Worm (Caenorhabditis elegans) whole organism, L3 larva: ENCODE data around the gene C49F5.13.

Experiments
- R02D3.7 ChIP-seq: fragments of 150-350 bp; optimal IDR thresholded peaks from 2 replicates; lab custom pipeline; 2014; ENCODE audit warnings: missing biosample characterization, missing genetic modification characterization
- ZK546.5 ChIP-seq: sonication (generic microtip); optimal IDR thresholded peaks from 2 replicates; lab custom pipeline; 2017; ENCODE audit warnings: missing biosample characterization, missing genetic modification characterization
- aly-2 ChIP-seq: fragments of 150-350 bp; optimal IDR thresholded peaks from 2 replicates; lab custom pipeline; 2014; ENCODE audit warnings: missing biosample characterization, missing genetic modification characterization
- ama-1 ChIP-seq: fragments of 150-350 bp; optimal IDR thresholded peaks from 2 replicates; lab custom pipeline; 2018
- ceh-16 ChIP-seq: sonication (generic microtip); optimal IDR thresholded peaks from 2 replicates; lab custom pipeline; 2017; ENCODE audit warnings: missing biosample characterization, missing genetic modification characterization
- ceh-28 ChIP-seq: fragments of 150-350 bp; optimal IDR thresholded peaks from 2 replicates; lab custom pipeline; 2014; ENCODE audit warnings: missing biosample characterization, missing genetic modification reagents, missing genetic modification characterization
- ceh-82 ChIP-seq: fragments of 150-350 bp; optimal IDR thresholded peaks from 2 replicates; lab custom pipeline; 2014; ENCODE audit warnings: missing biosample characterization, missing genetic modification characterization
- ceh-9 ChIP-seq: sonication (generic microtip); optimal IDR thresholded peaks from 2 replicates; lab custom pipeline; 2018; ENCODE audit warnings: missing biosample characterization, missing genetic modification characterization
- daf-12 ChIP-seq: fragments of 150-350 bp; optimal IDR thresholded peaks from 2 replicates; lab custom pipeline; 2014; ENCODE audit warnings: missing biosample characterization, missing genetic modification reagents, missing genetic modification characterization
- egl-27 ChIP-seq: sonication (generic microtip); optimal IDR thresholded peaks from 4 replicates; lab custom pipeline; 2017; ENCODE audit warnings: missing biosample characterization, missing genetic modification reagents, missing genetic modification characterization
- egl-5 ChIP-seq: fragments of 150-350 bp; optimal IDR thresholded peaks from 2 replicates; lab custom pipeline; 2017; ENCODE audit warnings: missing biosample characterization, missing genetic modification reagents, missing genetic modification characterization, inconsistent platforms
- elt-1 ChIP-seq: fragments of 150-350 bp; optimal IDR thresholded peaks from 2 replicates; lab custom pipeline; 2014; ENCODE audit warnings: missing biosample characterization, missing genetic modification characterization
- elt-2 ChIP-seq: sonication (generic microtip); optimal IDR thresholded peaks from 2 replicates; lab custom pipeline; 2016; ENCODE audit warnings: missing genetic modification reagents, mild to moderate bottlenecking, missing genetic modification characterization, missing compliant biosample characterization
- elt-3 ChIP-seq, 3 experiments: fragments of 150-350 bp in 1 of 3; sonication (generic microtip) in 2 of 3; optimal IDR thresholded peaks; 2 replicates in 2 of 3; 4 replicates in 1 of 3; lab custom pipeline; 2014 to 2017; ENCODE audit warnings: missing biosample characterization in 3 of 3, missing genetic modification characterization in 3 of 3
- eor-1 ChIP-seq, 2 experiments: fragments of 150-350 bp; optimal IDR thresholded peaks; 2 replicates each; lab custom pipeline; 2014 to 2018; ENCODE audit warnings: missing biosample characterization in 2 of 2, missing genetic modification characterization in 2 of 2
- fkh-10 ChIP-seq: sonication (generic microtip); optimal IDR thresholded peaks from 2 replicates; lab custom pipeline; 2017; ENCODE audit warnings: missing biosample characterization, missing genetic modification reagents, missing genetic modification characterization
- fkh-2 ChIP-seq: fragments of 150-350 bp; optimal IDR thresholded peaks from 2 replicates; lab custom pipeline; 2014; ENCODE audit warnings: missing biosample characterization, missing genetic modification reagents, missing genetic modification characterization
- fos-1 ChIP-seq: fragments of 150-350 bp; optimal IDR thresholded peaks from 2 replicates; lab custom pipeline; 2014; ENCODE audit warnings: missing biosample characterization, missing genetic modification characterization
- hmg-11 ChIP-seq: sonication (generic microtip); optimal IDR thresholded peaks from 2 replicates; lab custom pipeline; 2016; ENCODE audit warnings: missing genetic modification characterization, missing compliant biosample characterization
- jun-1 ChIP-seq: fragments of 150-350 bp; optimal IDR thresholded peaks from 2 replicates; lab custom pipeline; 2014; ENCODE audit warnings: missing biosample characterization, missing genetic modification reagents, missing genetic modification characterization
- lin-15B ChIP-seq: fragments of 150-350 bp; optimal IDR thresholded peaks from 2 replicates; lab custom pipeline; 2014; ENCODE audit warnings: missing biosample characterization, missing genetic modification characterization
- lin-39 ChIP-seq: fragments of 150-350 bp; optimal IDR thresholded peaks from 2 replicates; lab custom pipeline; 2018; ENCODE audit warnings: missing biosample characterization, missing genetic modification reagents, missing genetic modification characterization
- lsy-12 ChIP-seq: sonication (generic microtip); optimal IDR thresholded peaks from 2 replicates; lab custom pipeline; 2016; ENCODE audit warnings: mild to moderate bottlenecking, missing genetic modification characterization, missing compliant biosample characterization
- mdl-1 ChIP-seq: fragments of 150-350 bp; optimal IDR thresholded peaks from 2 replicates; lab custom pipeline; 2014; ENCODE audit warnings: missing biosample characterization, missing genetic modification characterization
- mml-1 ChIP-seq: fragments of 150-350 bp; sonication (generic microtip); optimal IDR thresholded peaks from 3 replicates; lab custom pipeline; 2014; ENCODE audit warnings: missing biosample characterization, missing genetic modification characterization
- nfya-1 ChIP-seq: sonication (generic microtip); optimal IDR thresholded peaks from 2 replicates; lab custom pipeline; 2017; ENCODE audit warnings: missing genetic modification characterization, mild to moderate bottlenecking, missing compliant biosample characterization, antibody characterized with exemption, moderate library complexity; ENCODE audit not compliant: insufficient read depth
- nhr-11 ChIP-seq: fragments of 150-350 bp; optimal IDR thresholded peaks from 2 replicates; lab custom pipeline; 2014; ENCODE audit warnings: missing biosample characterization, missing genetic modification characterization
- nhr-12 ChIP-seq: fragments of 150-350 bp; optimal IDR thresholded peaks from 2 replicates; lab custom pipeline; 2014; ENCODE audit warnings: missing biosample characterization, missing genetic modification characterization
- nhr-23 ChIP-seq: fragments of 150-350 bp; optimal IDR thresholded peaks from 2 replicates; lab custom pipeline; 2014; ENCODE audit warnings: missing biosample characterization, missing genetic modification reagents, missing genetic modification characterization
- nhr-237 ChIP-seq: fragments of 150-350 bp; optimal IDR thresholded peaks from 2 replicates; lab custom pipeline; 2014; ENCODE audit warnings: missing biosample characterization, missing genetic modification characterization
- nhr-25 ChIP-seq: sonication (generic microtip); optimal IDR thresholded peaks from 2 replicates; lab custom pipeline; 2017; ENCODE audit warnings: missing biosample characterization, missing genetic modification characterization
- nhr-28 ChIP-seq: fragments of 150-350 bp; optimal IDR thresholded peaks from 2 replicates; lab custom pipeline; 2014; ENCODE audit warnings: missing biosample characterization, missing genetic modification characterization
- nhr-43 ChIP-seq: sonication (generic microtip); optimal IDR thresholded peaks from 2 replicates; lab custom pipeline; 2016; ENCODE audit warnings: mild to moderate bottlenecking, missing genetic modification characterization, missing compliant biosample characterization; ENCODE audit not compliant: poor library complexity, severe bottlenecking
- nhr-67 ChIP-seq: fragments of 150-350 bp; optimal IDR thresholded peaks from 2 replicates; lab custom pipeline; 2014; ENCODE audit warnings: missing biosample characterization, missing genetic modification characterization
- nhr-76 ChIP-seq: fragments of 150-350 bp; sonication (generic microtip); optimal IDR thresholded peaks from 5 replicates; lab custom pipeline; 2014; ENCODE audit warnings: missing biosample characterization, missing genetic modification characterization
- nhr-77 ChIP-seq: fragments of 150-350 bp; optimal IDR thresholded peaks from 2 replicates; lab custom pipeline; 2014; ENCODE audit warnings: missing biosample characterization, missing genetic modification characterization
- pha-4 ChIP-seq: fragments of 150-350 bp; optimal IDR thresholded peaks from 2 replicates; lab custom pipeline; 2014; ENCODE audit warnings: missing biosample characterization, missing genetic modification reagents, missing genetic modification characterization
- pqm-1 ChIP-seq: fragments of 150-350 bp; optimal IDR thresholded peaks from 2 replicates; lab custom pipeline; 2017; ENCODE audit warnings: missing biosample characterization, missing genetic modification characterization, inconsistent platforms
- sea-2 ChIP-seq: fragments of 150-350 bp; sonication (generic microtip); optimal IDR thresholded peaks from 4 replicates; lab custom pipeline; 2014; ENCODE audit warnings: missing biosample characterization, missing genetic modification reagents, missing genetic modification characterization
- skn-1 ChIP-seq: fragments of 150-350 bp; optimal IDR thresholded peaks from 2 replicates; lab custom pipeline; 2014; ENCODE audit warnings: missing biosample characterization, missing genetic modification characterization
- snpc-4 ChIP-seq: fragments of 150-350 bp; optimal IDR thresholded peaks from 2 replicates; lab custom pipeline; 2014; ENCODE audit warnings: missing biosample characterization, missing genetic modification characterization
- tbx-2 ChIP-seq: sonication (generic microtip); optimal IDR thresholded peaks from 2 replicates; lab custom pipeline; 2016; ENCODE audit warnings: mild to moderate bottlenecking, missing genetic modification characterization, missing compliant biosample characterization
- unc-39 ChIP-seq: sonication (generic microtip); optimal IDR thresholded peaks from 4 replicates; lab custom pipeline; 2017; ENCODE audit warnings: missing biosample characterization, missing genetic modification characterization
- unc-62 ChIP-seq: fragments of 150-350 bp; sonication (generic microtip); optimal IDR thresholded peaks from 4 replicates; lab custom pipeline; 2014; ENCODE audit warnings: missing biosample characterization, missing genetic modification reagents, missing genetic modification characterization
- zag-1 ChIP-seq: fragments of 150-350 bp; optimal IDR thresholded peaks from 2 replicates; lab custom pipeline; 2014; ENCODE audit warnings: missing biosample characterization, missing genetic modification characterization
- ztf-11 ChIP-seq: fragments of 150-350 bp; optimal IDR thresholded peaks from 2 replicates; lab custom pipeline; 2014; ENCODE audit warnings: missing biosample characterization, missing genetic modification characterization
- ztf-4 ChIP-seq: fragments of 150-350 bp; optimal IDR thresholded peaks from 2 replicates; lab custom pipeline; 2014; ENCODE audit warnings: missing biosample characterization, missing genetic modification characterization

Gene C49F5.13

DNA sequence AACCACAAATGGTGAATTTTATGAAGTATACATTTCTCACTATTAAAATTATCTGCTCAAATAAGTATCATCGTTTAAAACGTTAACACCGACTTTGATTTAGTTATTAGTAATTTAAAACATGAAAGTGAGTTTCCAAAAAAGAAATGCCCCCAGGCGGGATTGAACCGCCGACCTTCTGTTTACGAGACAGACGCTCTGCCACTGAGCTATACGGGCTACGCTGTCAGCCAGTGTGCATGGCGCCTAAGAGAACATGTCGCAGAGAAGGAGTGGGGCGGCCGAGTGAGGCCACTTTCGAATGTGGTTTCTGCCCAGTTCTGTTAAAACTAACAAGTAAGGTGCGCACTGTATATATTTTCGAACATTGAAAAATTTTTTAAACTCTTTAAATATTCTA is 26.3 kb upstream of the C49F5.13 start:
- peak; percentile 37 for TF ChIP-seq elt-2 (tag; lab: Kevin White, UChicago)
- no peak for TF ChIP-seq nhr-76 (tag; lab: Kevin White, UChicago)
- TF ChIP-seq nhr-77 (tag; lab: Kevin White, UChicago), result peak; percentile 33
- no peak for TF ChIP-seq nhr-25 (tag; lab: Kevin White, UChicago)
- peak; percentile 58 for TF ChIP-seq nhr-43 (tag; lab: Kevin White, UChicago)
- peak; percentile 56 for TF ChIP-seq pha-4 (tag; lab: Kevin White, UChicago)
- TF ChIP-seq hmg-11 (tag; lab: Kevin White, UChicago), result peak; percentile 91
- TF ChIP-seq R02D3.7 (tag; lab: Kevin White, UChicago), result no peak
- TF ChIP-seq tbx-2 (tag; lab: Kevin White, UChicago), result peak; percentile 68
- peak; percentile 6 for TF ChIP-seq snpc-4 (tag; lab: Kevin White, UChicago)
- TF ChIP-seq fkh-2 (tag; lab: Kevin White, UChicago), result no peak
- peak; percentile 20 for TF ChIP-seq skn-1
- TF ChIP-seq jun-1 (tag; lab: Kevin White, UChicago), result peak; percentile 15
- TF ChIP-seq lin-39 (tag; lab: Kevin White, UChicago), result peak; percentile 1
- TF ChIP-seq ceh-28, result peak; percentile 38
- no peak for TF ChIP-seq nhr-12
- no peak for TF ChIP-seq mdl-1 (tag; lab: Kevin White, UChicago)
- no peak for TF ChIP-seq ztf-4 (tag; lab: Kevin White, UChicago)
- TF ChIP-seq nfya-1 (tag; lab: Kevin White, UChicago), result no peak
- TF ChIP-seq sea-2 (GFP tag; lab: Kevin White, UChicago), result no peak

DNA sequence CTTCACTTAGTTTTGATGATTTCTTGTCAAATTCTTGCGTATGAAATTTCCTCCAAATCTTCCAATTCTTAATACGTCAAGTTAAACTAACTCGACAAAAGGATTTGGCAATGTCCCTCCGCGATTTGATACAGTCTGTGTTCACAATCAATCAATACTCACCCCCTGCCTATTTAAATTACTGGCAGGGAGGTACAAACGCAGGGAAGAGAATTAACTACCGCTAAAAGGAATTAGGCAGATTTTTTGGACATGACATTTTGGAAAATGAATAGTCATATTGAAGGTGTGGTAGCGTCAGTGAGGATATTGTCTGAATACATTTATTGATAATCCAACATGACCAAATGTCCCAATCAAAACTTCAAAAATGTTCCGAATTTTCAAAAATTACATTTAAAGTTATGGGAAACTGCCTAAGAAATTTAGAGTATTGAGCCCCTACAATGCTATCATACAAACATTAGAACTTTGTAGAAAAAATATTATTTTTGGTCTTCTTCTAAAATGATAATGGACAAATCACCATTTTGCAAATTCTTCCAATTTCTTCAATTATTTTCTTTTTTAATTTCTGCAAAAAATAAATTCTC is 23.8 kb upstream of the C49F5.13 start:
- peak; percentile 95 for TF ChIP-seq unc-62 (GFP tag; lab: Kevin White, UChicago)
- peak; percentile 81 for TF ChIP-seq daf-12 (tag; lab: Kevin White, UChicago)
- peak; percentile 92 for TF ChIP-seq R02D3.7 (tag; lab: Kevin White, UChicago)
- peak; percentile 97 for TF ChIP-seq nhr-11 (tag; lab: Kevin White, UChicago)
- TF ChIP-seq nhr-77 (tag; lab: Kevin White, UChicago), result peak; percentile 98
- TF ChIP-seq ceh-28, result peak; percentile 100
- TF ChIP-seq hmg-11 (tag; lab: Kevin White, UChicago), result peak; percentile 97
- TF ChIP-seq ceh-16 (tag; lab: Kevin White, UChicago), result peak; percentile 84
- TF ChIP-seq nhr-43 (tag; lab: Kevin White, UChicago), result peak; percentile 99
- TF ChIP-seq pqm-1 (tag; lab: Kevin White, UChicago), result peak; percentile 91
- no peak for TF ChIP-seq ama-1
- peak; percentile 98 for TF ChIP-seq lin-39 (tag; lab: Kevin White, UChicago)
- TF ChIP-seq nhr-237 (tag; lab: Kevin White, UChicago), result peak; percentile 78
- peak; percentile 76 for TF ChIP-seq unc-39 (tag; lab: Kevin White, UChicago)
- TF ChIP-seq nhr-76 (tag; lab: Kevin White, UChicago), result peak; percentile 88
- no peak for TF ChIP-seq ceh-9 (tag; lab: Kevin White, UChicago)
- TF ChIP-seq sea-2 (GFP tag; lab: Kevin White, UChicago), result no peak
- peak; percentile 30 for TF ChIP-seq nhr-12
- peak; percentile 86 for TF ChIP-seq elt-2 (tag; lab: Kevin White, UChicago)
- peak; percentile 94 for TF ChIP-seq aly-2 (tag; lab: Kevin White, UChicago)
- peak; percentile 92 for TF ChIP-seq fkh-2 (tag; lab: Kevin White, UChicago)
- TF ChIP-seq nhr-25 (tag; lab: Kevin White, UChicago), result peak; percentile 98
- TF ChIP-seq nfya-1 (tag; lab: Kevin White, UChicago), result no peak
- peak; percentile 95 for TF ChIP-seq egl-5
- peak; percentile 100 for TF ChIP-seq jun-1 (tag; lab: Kevin White, UChicago)
- TF ChIP-seq lsy-12, result peak; percentile 95
- no peak for TF ChIP-seq mml-1
- peak; percentile 86 for TF ChIP-seq ztf-4 (tag; lab: Kevin White, UChicago)
- peak; percentile 99 for TF ChIP-seq pha-4 (tag; lab: Kevin White, UChicago)
- peak; percentile 53 for TF ChIP-seq mdl-1 (tag; lab: Kevin White, UChicago)
- peak; percentile 98 for TF ChIP-seq fkh-10 (GFP tag; lab: Kevin White, UChicago)
- TF ChIP-seq ZK546.5, result peak; percentile 70
- peak; percentile 98 for TF ChIP-seq tbx-2 (tag; lab: Kevin White, UChicago)
- peak; percentile 95 for TF ChIP-seq egl-27 (tag; lab: Kevin White, UChicago)
- peak; percentile 99 for TF ChIP-seq nhr-23 (tag; lab: Kevin White, UChicago)
- TF ChIP-seq nhr-28 (tag; lab: Kevin White, UChicago), result peak; percentile 93
- peak; percentile 98 for TF ChIP-seq ceh-82
- peak; percentile 81 to 99 (median 96) for TF ChIP-seq elt-3 (tag; optimal IDR thresholded peaks at IDR 0.05; lab: Kevin White, UChicago)
- TF ChIP-seq zag-1 (tag; lab: Kevin White, UChicago), result peak; percentile 90
- peak in 1 of 2 experiments; percentile 82 for TF ChIP-seq eor-1 (tag; optimal IDR thresholded peaks at IDR 0.05; lab: Kevin White, UChicago)
- peak; percentile 43 for TF ChIP-seq lin-15B
- TF ChIP-seq nhr-67 (tag; lab: Kevin White, UChicago), result peak; percentile 59
- peak; percentile 75 for TF ChIP-seq elt-1
- TF ChIP-seq skn-1, result peak; percentile 97
- TF ChIP-seq fos-1 (tag; lab: Kevin White, UChicago), result peak; percentile 94
- peak; percentile 95 for TF ChIP-seq snpc-4 (tag; lab: Kevin White, UChicago)
- peak; percentile 59 for TF ChIP-seq ztf-11
